Worm (Caenorhabditis elegans) whole organism, mixed stage, embryonic: ENCODE data around the gene vmo-1.
A peak's percentile ranks its signal among the peaks of the same experiment; 100 is the strongest.

Experiments
- bed-3 ChIP-seq: fragments of 200-800 bp; sonication (Bioruptor generic); optimal IDR thresholded peaks from 3 replicates; lab custom pipeline; 2018; ENCODE audit warnings: mild to moderate bottlenecking, missing genetic modification characterization, moderate library complexity, missing compliant biosample characterization
- blmp-1 ChIP-seq: fragments of 150-350 bp; optimal IDR thresholded peaks from 2 replicates; lab custom pipeline; 2014; ENCODE audit warnings: missing biosample characterization, missing genetic modification characterization
- ceh-39 ChIP-seq: fragments of 150-350 bp; optimal IDR thresholded peaks from 2 replicates; lab custom pipeline; 2014; ENCODE audit warnings: missing biosample characterization, missing genetic modification characterization
- ceh-83 ChIP-seq: fragments of 200-800 bp; sonication (Bioruptor generic); optimal IDR thresholded peaks from 2 replicates; lab custom pipeline; 2018; ENCODE audit warnings: mild to moderate bottlenecking, missing genetic modification characterization, missing compliant biosample characterization
- ces-1 ChIP-seq: fragments of 150-350 bp; optimal IDR thresholded peaks from 2 replicates; lab custom pipeline; 2014; ENCODE audit warnings: missing biosample characterization, missing genetic modification reagents, missing genetic modification characterization
- cnd-1 ChIP-seq: fragments of 200-800 bp; sonication (Bioruptor generic); optimal IDR thresholded peaks from 2 replicates; lab custom pipeline; 2018; ENCODE audit warnings: mild to moderate bottlenecking, missing genetic modification characterization, missing compliant biosample characterization
- drap-1 ChIP-seq: fragments of 200-800 bp; sonication (Bioruptor generic); optimal IDR thresholded peaks from 3 replicates; lab custom pipeline; 2018; ENCODE audit warnings: mild to moderate bottlenecking, missing genetic modification characterization, missing compliant biosample characterization
- elt-1 ChIP-seq: sonication (generic microtip); optimal IDR thresholded peaks from 2 replicates; lab custom pipeline; 2017; ENCODE audit warnings: missing genetic modification characterization, mild to moderate bottlenecking, missing compliant biosample characterization, antibody characterized with exemption, moderate library complexity, borderline replicate concordance; ENCODE audit not compliant: insufficient read depth
- elt-3 ChIP-seq: fragments of 150-350 bp; optimal IDR thresholded peaks from 2 replicates; lab custom pipeline; 2014; ENCODE audit warnings: missing biosample characterization, missing genetic modification characterization
- flh-1 ChIP-seq: fragments of 200-800 bp; sonication (Bioruptor generic); optimal IDR thresholded peaks from 2 replicates; lab custom pipeline; 2018; ENCODE audit warnings: mild to moderate bottlenecking, missing genetic modification characterization, moderate library complexity, missing compliant biosample characterization
- hlh-1 ChIP-seq: fragments of 150-350 bp; optimal IDR thresholded peaks from 2 replicates; lab custom pipeline; 2014; ENCODE audit warnings: missing biosample characterization, missing genetic modification reagents, missing genetic modification characterization
- lin-13 ChIP-seq: fragments of 150-350 bp; optimal IDR thresholded peaks from 2 replicates; lab custom pipeline; 2014; ENCODE audit warnings: missing biosample characterization, missing genetic modification characterization
- lsy-2 ChIP-seq: fragments of 150-350 bp; optimal IDR thresholded peaks from 2 replicates; lab custom pipeline; 2014; ENCODE audit warnings: missing biosample characterization, missing genetic modification characterization
- mab-5 ChIP-seq: fragments of 150-350 bp; optimal IDR thresholded peaks from 2 replicates; lab custom pipeline; 2014; ENCODE audit warnings: missing biosample characterization, missing genetic modification characterization
- mep-1 ChIP-seq: fragments of 150-350 bp; optimal IDR thresholded peaks from 2 replicates; lab custom pipeline; 2017; ENCODE audit warnings: missing biosample characterization, missing genetic modification reagents, missing genetic modification characterization, inconsistent platforms
- nhr-12 ChIP-seq: fragments of 150-350 bp; optimal IDR thresholded peaks from 2 replicates; lab custom pipeline; 2014; ENCODE audit warnings: missing biosample characterization, missing genetic modification characterization
- nhr-237 ChIP-seq: fragments of 150-350 bp; optimal IDR thresholded peaks from 2 replicates; lab custom pipeline; 2014; ENCODE audit warnings: missing biosample characterization, missing genetic modification characterization
- nhr-28 ChIP-seq: fragments of 150-350 bp; optimal IDR thresholded peaks from 2 replicates; lab custom pipeline; 2014; ENCODE audit warnings: missing biosample characterization, missing genetic modification characterization
- nhr-76 ChIP-seq: sonication (generic microtip); optimal IDR thresholded peaks from 2 replicates; lab custom pipeline; 2017; ENCODE audit warnings: missing biosample characterization, missing genetic modification characterization
- pha-4 ChIP-seq: fragments of 150-350 bp; optimal IDR thresholded peaks from 2 replicates; lab custom pipeline; 2018; ENCODE audit warnings: missing biosample characterization, missing genetic modification reagents, missing genetic modification characterization
- sem-2 ChIP-seq: fragments of 200-800 bp; sonication (Bioruptor generic); optimal IDR thresholded peaks from 2 replicates; lab custom pipeline; 2018; ENCODE audit warnings: mild to moderate bottlenecking, missing genetic modification characterization, missing compliant biosample characterization
- snpc-4 ChIP-seq: fragments of 150-350 bp; optimal IDR thresholded peaks from 2 replicates; lab custom pipeline; 2014; ENCODE audit warnings: missing biosample characterization, missing genetic modification characterization
- sptf-1 ChIP-seq: sonication (generic microtip); optimal IDR thresholded peaks from 2 replicates; lab custom pipeline; 2017; ENCODE audit warnings: mild to moderate bottlenecking, missing genetic modification characterization, moderate library complexity, missing compliant biosample characterization
- tbx-8 ChIP-seq: fragments of 200-800 bp; sonication (Bioruptor generic); optimal IDR thresholded peaks from 2 replicates; lab custom pipeline; 2018; ENCODE audit warnings: mild to moderate bottlenecking, missing genetic modification characterization, moderate library complexity, missing compliant biosample characterization
- unc-120 ChIP-seq: sonication (generic microtip); optimal IDR thresholded peaks from 2 replicates; lab custom pipeline; 2017; ENCODE audit warnings: missing genetic modification characterization, missing compliant biosample characterization; ENCODE audit not compliant: poor library complexity, severe bottlenecking
- unc-39 ChIP-seq: fragments of 150-350 bp; optimal IDR thresholded peaks from 2 replicates; lab custom pipeline; 2014; ENCODE audit warnings: missing biosample characterization, missing genetic modification characterization
- unc-62 ChIP-seq: fragments of 150-350 bp; optimal IDR thresholded peaks from 2 replicates; lab custom pipeline; 2014; ENCODE audit warnings: missing biosample characterization, missing genetic modification reagents, missing genetic modification characterization
- zip-8 ChIP-seq: fragments of 150-350 bp; optimal IDR thresholded peaks from 2 replicates; lab custom pipeline; 2014; ENCODE audit warnings: missing biosample characterization, missing genetic modification characterization
- ztf-11 ChIP-seq: fragments of 150-350 bp; optimal IDR thresholded peaks from 2 replicates; lab custom pipeline; 2014; ENCODE audit warnings: missing biosample characterization, missing genetic modification characterization

Gene vmo-1

ce11 chrV:20544610-20545009, 8.3 kb downstream of the vmo-1 start:
- TF ChIP-seq unc-120 = no peak
- no peak for TF ChIP-seq blmp-1
- TF ChIP-seq tbx-8 (GFP tag; lab: Kevin White, UChicago) = no peak
- no peak for TF ChIP-seq ceh-39 (tag; lab: Kevin White, UChicago)
- TF ChIP-seq drap-1 = no peak
- no peak for TF ChIP-seq cnd-1 (tag; lab: Kevin White, UChicago)
- no peak for TF ChIP-seq ztf-11 (tag; lab: Kevin White, UChicago)
- no peak for TF ChIP-seq nhr-12 (tag; lab: Kevin White, UChicago)
- TF ChIP-seq flh-1 (GFP tag; lab: Kevin White, UChicago) = no peak
- no peak for TF ChIP-seq zip-8 (tag; lab: Kevin White, UChicago)
- no peak for TF ChIP-seq lin-13
- TF ChIP-seq unc-62 = no peak
- no peak for TF ChIP-seq unc-39 (tag; lab: Kevin White, UChicago)
- TF ChIP-seq bed-3 (GFP tag; lab: Kevin White, UChicago) = no peak
- no peak for TF ChIP-seq elt-3 (tag; lab: Kevin White, UChicago)
- no peak for TF ChIP-seq sem-2 (GFP tag; lab: Kevin White, UChicago)
- TF ChIP-seq ces-1 = no peak
- TF ChIP-seq pha-4 (tag; lab: Kevin White, UChicago) = no peak

- no peak for TF ChIP-seq tbx-8 (GFP tag; lab: Kevin White, UChicago)
- TF ChIP-seq unc-62 = no peak
- no peak for TF ChIP-seq nhr-237 (tag; lab: Kevin White, UChicago)
- TF ChIP-seq pha-4 (tag; lab: Kevin White, UChicago) = no peak
- no peak for TF ChIP-seq drap-1
- TF ChIP-seq zip-8 (tag; lab: Kevin White, UChicago) = no peak
- no peak for TF ChIP-seq cnd-1 (tag; lab: Kevin White, UChicago)
- TF ChIP-seq, all 35 proteins: peak for 0
Measured at ce11 chrV:20544092-20544491, 8.8 kb downstream of the vmo-1 start, which contains the start of gene slc-36.3. Gene slc-36.3, minus strand, starts transcription at chrV:20544192.

- TF ChIP-seq ceh-83 (GFP tag; lab: Kevin White, UChicago) (no peak), elt-3 (tag; lab: Kevin White, UChicago) (no peak)
Measured at ce11 chrV:20539055-20539454, 13.8 kb downstream of the vmo-1 start, which contains the start of gene Y38H6C.16. Gene Y38H6C.16, minus strand, starts transcription at chrV:20539347.

ce11 chrV:20536208-20536607, 16.7 kb downstream of the vmo-1 start, which contains the start of gene Y38H6C.15:
Gene Y38H6C.15, minus strand, starts transcription at chrV:20536308.
- TF ChIP-seq nhr-12 (tag; lab: Kevin White, UChicago) (no peak), nhr-76 (tag; lab: Kevin White, UChicago) (no peak), pha-4 (tag; lab: Kevin White, UChicago) (no peak), elt-1 (tag; lab: Kevin White, UChicago) (no peak), mep-1 (tag; lab: Kevin White, UChicago) (no peak), nhr-28 (tag; lab: Kevin White, UChicago) (no peak), ceh-39 (tag; lab: Kevin White, UChicago) (no peak), lin-13 (no peak), lsy-2 (tag; lab: Kevin White, UChicago) (no peak), hlh-1 (tag; lab: Kevin White, UChicago) (no peak), flh-1 (GFP tag; lab: Kevin White, UChicago) (no peak), sptf-1 (tag; lab: Kevin White, UChicago) (no peak), mab-5 (tag; lab: Kevin White, UChicago) (no peak), tbx-8 (GFP tag; lab: Kevin White, UChicago) (no peak), snpc-4 (no peak), zip-8 (tag; lab: Kevin White, UChicago) (no peak), unc-120 (no peak), nhr-237 (tag; lab: Kevin White, UChicago) (no peak), elt-3 (tag; lab: Kevin White, UChicago) (no peak), ztf-11 (tag; lab: Kevin White, UChicago) (no peak)

- no peak for TF ChIP-seq bed-3 (GFP tag; lab: Kevin White, UChicago)
- no peak for TF ChIP-seq zip-8 (tag; lab: Kevin White, UChicago)
- TF ChIP-seq ces-1 = peak; percentile 15
Measured at ce11 chrV:20534072-20534471, 18.8 kb downstream of the vmo-1 start, which contains the start of gene famh-161. Gene famh-161, minus strand, starts transcription at chrV:20534172.

- TF ChIP-seq snpc-4 (no peak), ces-1 (no peak), unc-62 (no peak), unc-120 (no peak), hlh-1 (tag; lab: Kevin White, UChicago) (no peak)
Measured at ce11 chrV:20527493-20527892, 25.4 kb downstream of the vmo-1 start, which contains the start of gene Y38H6C.13. Gene Y38H6C.13, plus strand, starts transcription at chrV:20527793.
